Fruit fly (Drosophila melanogaster) whole organism, embryonic: ENCODE results near the gene Roc1b.
A peak's percentile ranks its signal among the peaks of the same experiment; 100 is the strongest.

Experiments used
- ATbp ChIP-seq: fragments of 200-800 bp; sonication (Bioruptor generic); optimal IDR thresholded peaks from 2 replicates; lab custom pipeline; 2017; ENCODE audit warnings: missing biosample characterization, mild to moderate bottlenecking, missing genetic modification characterization, missing genetic modification reagents
- Aef1 ChIP-seq: fragments of 200-800 bp; sonication (Bioruptor generic); IDR thresholded peaks from 3 replicates; pipeline ENCODE4 v1.3.6; 2022; ENCODE audit warnings: missing biosample characterization, missing genetic modification characterization
- B-H2 ChIP-seq: fragments of 200-800 bp; sonication (Bioruptor generic); optimal IDR thresholded peaks from 2 replicates; lab custom pipeline; 2018; ENCODE audit warnings: missing biosample characterization, mild to moderate bottlenecking, missing genetic modification characterization
- CG10431 ChIP-seq: fragments of 200-800 bp; sonication (Bioruptor generic); optimal IDR thresholded peaks from 3 replicates; lab custom pipeline; 2018; ENCODE audit warnings: missing biosample characterization, mild to moderate bottlenecking, missing genetic modification characterization
- CG13424 ChIP-seq: fragments of 200-800 bp; sonication (Bioruptor generic); optimal IDR thresholded peaks from 2 replicates; lab custom pipeline; 2019; ENCODE audit warnings: missing biosample characterization, mild to moderate bottlenecking, missing genetic modification characterization, moderate library complexity
- CG16863 ChIP-seq: fragments of 200-800 bp; sonication (Bioruptor generic); optimal IDR thresholded peaks from 3 replicates; lab custom pipeline; 2016; ENCODE audit warnings: missing biosample characterization, missing genetic modification characterization
- CG17328 ChIP-seq: fragments of 200-800 bp; sonication (Bioruptor generic); IDR thresholded peaks from 2 replicates; pipeline ENCODE4 v1.3.6; 2022; ENCODE audit warnings: missing biosample characterization, missing genetic modification characterization
- CG18476 ChIP-seq: fragments of 200-800 bp; sonication (Bioruptor generic); optimal IDR thresholded peaks from 2 replicates; lab custom pipeline; 2016; ENCODE audit warnings: missing biosample characterization, mild to moderate bottlenecking, missing genetic modification characterization
- CG2199 ChIP-seq: fragments of 200-800 bp; sonication (Bioruptor generic); IDR thresholded peaks from 3 replicates; pipeline ENCODE4 v1.3.6; 2022; ENCODE audit warnings: missing biosample characterization, missing genetic modification characterization
- CG2889 ChIP-seq: fragments of 200-800 bp; sonication (Bioruptor generic); IDR thresholded peaks from 3 replicates; pipeline ENCODE4 v1.3.6; 2022; ENCODE audit warnings: missing biosample characterization, missing genetic modification characterization
- CG30431 ChIP-seq: fragments of 200-800 bp; sonication (Bioruptor generic); optimal IDR thresholded peaks from 2 replicates; lab custom pipeline; 2017; ENCODE audit warnings: missing biosample characterization, missing genetic modification characterization
- CG31441 ChIP-seq: fragments of 200-800 bp; sonication (Bioruptor generic); IDR thresholded peaks from 2 replicates; pipeline ENCODE4 v1.3.6; 2022; ENCODE audit warnings: missing biosample characterization, missing genetic modification characterization
- CG32532 ChIP-seq: fragments of 200-800 bp; sonication (Bioruptor generic); IDR thresholded peaks from 2 replicates; pipeline ENCODE4 v1.3.6; 2022; ENCODE audit warnings: missing biosample characterization, missing genetic modification characterization
- CG3281 ChIP-seq: fragments of 200-800 bp; sonication (Bioruptor generic); optimal IDR thresholded peaks from 3 replicates; lab custom pipeline; 2017; ENCODE audit warnings: missing biosample characterization, mild to moderate bottlenecking, missing genetic modification characterization
- CG33213 ChIP-seq: fragments of 200-800 bp; sonication (Bioruptor generic); optimal IDR thresholded peaks from 3 replicates; lab custom pipeline; 2016; ENCODE audit warnings: missing biosample characterization, missing genetic modification characterization
- CG34224 ChIP-seq: fragments of 200-800 bp; sonication (Bioruptor generic); IDR thresholded peaks from 3 replicates; pipeline ENCODE4 v1.3.6; 2022; ENCODE audit warnings: missing biosample characterization, missing genetic modification characterization; ENCODE audit not compliant: partially characterized antibody
- CG34376 ChIP-seq: fragments of 200-800 bp; sonication (Bioruptor generic); optimal IDR thresholded peaks from 2 replicates; lab custom pipeline; 2018; ENCODE audit warnings: missing biosample characterization, mild to moderate bottlenecking, missing genetic modification characterization
- CG34422 ChIP-seq: fragments of 200-800 bp; sonication (Bioruptor generic); IDR thresholded peaks from 3 replicates; pipeline ENCODE4 v1.3.6; 2022; ENCODE audit warnings: missing biosample characterization, missing genetic modification characterization
- CG3726 ChIP-seq: fragments of 200-800 bp; sonication (Bioruptor generic); IDR thresholded peaks from 3 replicates; pipeline ENCODE4, ENCODE4 v1.3.6; 2022; ENCODE audit warnings: missing biosample characterization, missing genetic modification characterization
- CG42726 ChIP-seq: fragments of 200-800 bp; sonication (Bioruptor generic); IDR thresholded peaks from 2 replicates; pipeline ENCODE4 v1.3.6; 2022; ENCODE audit warnings: missing biosample characterization, missing genetic modification characterization; ENCODE audit not compliant: partially characterized antibody
- CG4730 ChIP-seq: fragments of 200-800 bp; sonication (Bioruptor generic); IDR thresholded peaks from 2 replicates; pipeline ENCODE4 v1.3.6; 2022; ENCODE audit warnings: missing biosample characterization, missing genetic modification characterization
- CG7357 ChIP-seq: fragments of 200-800 bp; sonication (Bioruptor generic); IDR thresholded peaks from 3 replicates; pipeline ENCODE4 v1.3.6; 2022; ENCODE audit warnings: missing biosample characterization, missing genetic modification characterization
- CG8478 ChIP-seq: fragments of >200 bp; optimal IDR thresholded peaks from 2 replicates; lab custom pipeline; 2018
- CG8944 ChIP-seq: fragments of 200-800 bp; sonication (Bioruptor generic); optimal IDR thresholded peaks from 3 replicates; lab custom pipeline; 2016; ENCODE audit warnings: missing biosample characterization, missing genetic modification characterization
- Fer1 ChIP-seq: fragments of 200-800 bp; sonication (Bioruptor generic); optimal IDR thresholded peaks from 2 replicates; lab custom pipeline; 2017; ENCODE audit warnings: missing biosample characterization, mild to moderate bottlenecking, missing genetic modification characterization
- HmgD ChIP-seq: fragments of 200-800 bp; sonication (Bioruptor generic); optimal IDR thresholded peaks from 3 replicates; lab custom pipeline; 2016; ENCODE audit warnings: missing biosample characterization, missing genetic modification characterization
- HmgZ ChIP-seq: fragments of 200-800 bp; sonication (Bioruptor generic); optimal IDR thresholded peaks from 2 replicates; lab custom pipeline; 2018; ENCODE audit warnings: missing biosample characterization, mild to moderate bottlenecking, missing genetic modification characterization
- Mrtf ChIP-seq: fragments of 200-800 bp; sonication (Bioruptor generic); IDR thresholded peaks from 3 replicates; pipeline ENCODE4 v1.3.6; 2022; ENCODE audit warnings: missing biosample characterization, missing genetic modification characterization
- Nf-YC ChIP-seq: fragments of 200-800 bp; optimal IDR thresholded peaks from 3 replicates; lab custom pipeline; 2019; ENCODE audit warnings: missing biosample characterization, mild to moderate bottlenecking, missing genetic modification characterization, moderate library complexity
- NfI ChIP-seq: fragments of 200-800 bp; sonication (Bioruptor generic); optimal IDR thresholded peaks from 3 replicates; lab custom pipeline; 2018; ENCODE audit warnings: missing biosample characterization, mild to moderate bottlenecking, missing genetic modification characterization, moderate library complexity
- Ravus ChIP-seq: fragments of 200-800 bp; sonication (Bioruptor generic); IDR thresholded peaks from 2 replicates; pipeline ENCODE4 v1.3.6; 2022; ENCODE audit warnings: missing biosample characterization, missing genetic modification characterization
- Six4 ChIP-seq: fragments of 200-800 bp; sonication (Bioruptor generic); optimal IDR thresholded peaks from 2 replicates; lab custom pipeline; 2016; ENCODE audit warnings: missing biosample characterization, missing genetic modification characterization
- Trl ChIP-seq, 3 experiments: fragments of >200 bp in 2 of 3; fragments of 200-800 bp in 1 of 3; sonication (Bioruptor generic) in 1 of 3; optimal IDR thresholded peaks; 2 replicates in 1 of 3; 3 replicates in 2 of 3; lab custom pipeline; 2016 to 2017; ENCODE audit warnings: missing biosample characterization in 1 of 3, missing genetic modification characterization in 1 of 3
- Vsx1 ChIP-seq: fragments of 200-800 bp; sonication (Bioruptor generic); optimal IDR thresholded peaks from 2 replicates; lab custom pipeline; 2017; ENCODE audit warnings: missing biosample characterization, mild to moderate bottlenecking, missing genetic modification characterization, missing genetic modification reagents
- chn ChIP-seq: fragments of 200-800 bp; sonication (Bioruptor generic); optimal IDR thresholded peaks from 2 replicates; lab custom pipeline; 2016; ENCODE audit warnings: missing biosample characterization, missing genetic modification characterization
- croc ChIP-seq: fragments of 200-800 bp; sonication (Bioruptor generic); conservative IDR thresholded peaks from 3 replicates; pipeline ENCODE4 v1.3.6; 2022; ENCODE audit warnings: missing biosample characterization, missing genetic modification characterization
- da ChIP-seq: fragments of 200-800 bp; sonication (Bioruptor generic); optimal IDR thresholded peaks from 2 replicates; lab custom pipeline; 2016; ENCODE audit warnings: missing biosample characterization, missing genetic modification characterization
- dan ChIP-seq: fragments of 200-800 bp; sonication (Bioruptor generic); IDR thresholded peaks from 2 replicates; pipeline ENCODE4 v1.3.6; 2022; ENCODE audit warnings: missing biosample characterization, missing genetic modification characterization
- dati ChIP-seq: fragments of 200-800 bp; sonication (Bioruptor generic); IDR thresholded peaks from 2 replicates; pipeline ENCODE4 v1.3.6; 2022; ENCODE audit warnings: missing biosample characterization, missing genetic modification characterization
- ems ChIP-seq: fragments of 200-800 bp; sonication (Bioruptor generic); optimal IDR thresholded peaks from 3 replicates; lab custom pipeline; 2016; ENCODE audit warnings: missing biosample characterization, missing genetic modification characterization
- en ChIP-seq: fragments of 200-800 bp; sonication (Bioruptor generic); optimal IDR thresholded peaks from 2 replicates; lab custom pipeline; 2016; ENCODE audit warnings: missing biosample characterization, missing genetic modification characterization
- fd64A ChIP-seq: fragments of 200-800 bp; sonication (Bioruptor generic); optimal IDR thresholded peaks from 3 replicates; lab custom pipeline; 2018; ENCODE audit warnings: missing biosample characterization, mild to moderate bottlenecking, missing genetic modification characterization
- gem ChIP-seq: fragments of 200-800 bp; sonication (Bioruptor generic); optimal IDR thresholded peaks from 2 replicates; lab custom pipeline; 2019; ENCODE audit warnings: missing biosample characterization, mild to moderate bottlenecking, missing genetic modification characterization, moderate library complexity
- gsb-n ChIP-seq: fragments of 200-800 bp; sonication (Bioruptor generic); optimal IDR thresholded peaks from 3 replicates; lab custom pipeline; 2018; ENCODE audit warnings: missing biosample characterization, mild to moderate bottlenecking, missing genetic modification characterization
- mld ChIP-seq: fragments of 200-800 bp; sonication (Bioruptor generic); IDR thresholded peaks from 3 replicates; pipeline ENCODE4 v1.3.6; 2022; ENCODE audit warnings: missing biosample characterization, missing genetic modification characterization; ENCODE audit not compliant: partially characterized antibody
- odd ChIP-seq: fragments of 200-800 bp; sonication (Bioruptor generic); optimal IDR thresholded peaks from 2 replicates; lab custom pipeline; 2017; ENCODE audit warnings: missing biosample characterization, mild to moderate bottlenecking, missing genetic modification characterization
- phol ChIP-seq: fragments of 200-800 bp; sonication (Bioruptor generic); optimal IDR thresholded peaks from 3 replicates; lab custom pipeline; 2018; ENCODE audit warnings: missing biosample characterization, mild to moderate bottlenecking, missing genetic modification characterization, moderate library complexity
- scrt ChIP-seq: fragments of 200-800 bp; sonication (Bioruptor generic); optimal IDR thresholded peaks from 2 replicates; lab custom pipeline; 2018; ENCODE audit warnings: missing biosample characterization, mild to moderate bottlenecking, missing genetic modification characterization, moderate library complexity
- seq ChIP-seq: fragments of 200-800 bp; sonication (Bioruptor generic); IDR thresholded peaks from 2 replicates; pipeline ENCODE4 v1.3.6; 2022; ENCODE audit warnings: missing biosample characterization, missing genetic modification characterization
- stc ChIP-seq: fragments of 200-800 bp; sonication (Bioruptor generic); IDR thresholded peaks from 2 replicates; pipeline ENCODE4 v1.3.6; 2022; ENCODE audit warnings: missing biosample characterization, missing genetic modification characterization
- tgo ChIP-seq: fragments of 200-800 bp; sonication (Bioruptor generic); IDR thresholded peaks from 3 replicates; pipeline ENCODE4 v1.3.6; 2022; ENCODE audit warnings: missing biosample characterization, missing genetic modification characterization
- unpg ChIP-seq: fragments of 200-800 bp; sonication (Bioruptor generic); optimal IDR thresholded peaks from 3 replicates; lab custom pipeline; 2018; ENCODE audit warnings: missing biosample characterization, mild to moderate bottlenecking, missing genetic modification characterization, moderate library complexity
- zfh1 ChIP-seq: fragments of 200-800 bp; sonication (Bioruptor generic); IDR thresholded peaks from 3 replicates; pipeline ENCODE4 v1.3.6; 2022; ENCODE audit warnings: missing biosample characterization, missing genetic modification characterization

The Roc1b gene

dm6 chr3L:311607-312006, 46.2 kb upstream of the Roc1b start (continued):
- TF ChIP-seq fd64A (GFP tag; lab: Kevin White, UChicago): no peak
- peak; percentile 87 for TF ChIP-seq CG18476 (GFP tag; lab: Kevin White, UChicago)
- no peak for TF ChIP-seq scrt (GFP tag; lab: Kevin White, UChicago)
- no peak for TF ChIP-seq chn (GFP tag; lab: Kevin White, UChicago)
- TF ChIP-seq gem: no peak
- no peak for TF ChIP-seq CG17328 (GFP tag; lab: Robert Waterston, UW)
- no peak for TF ChIP-seq odd (GFP tag; lab: Kevin White, UChicago)
- no peak for TF ChIP-seq CG31441 (GFP tag; lab: Robert Waterston, UW)
- TF ChIP-seq CG3726 (GFP tag; lab: Robert Waterston, UW): no peak
- TF ChIP-seq CG8478: no peak
- no peak for TF ChIP-seq phol (tag; lab: Kevin White, UChicago)
- TF ChIP-seq dati: no peak
- no peak for TF ChIP-seq gsb-n (tag; lab: Kevin White, UChicago)
- TF ChIP-seq CG32532 (GFP tag; lab: Robert Waterston, UW): no peak
- no peak for TF ChIP-seq Six4
- TF ChIP-seq stc (GFP tag; lab: Robert Waterston, UW): no peak
- TF ChIP-seq unpg (GFP tag; lab: Kevin White, UChicago): no peak
- no peak for TF ChIP-seq NfI (GFP tag; lab: Kevin White, UChicago)
- TF ChIP-seq da (GFP tag; lab: Kevin White, UChicago): no peak
- no peak for TF ChIP-seq Ravus (GFP tag; lab: Robert Waterston, UW)
- no peak for TF ChIP-seq CG8944 (GFP tag; lab: Kevin White, UChicago)
- no peak for TF ChIP-seq tgo (GFP tag; lab: Robert Waterston, UW)
- no peak for TF ChIP-seq CG3281
- no peak for TF ChIP-seq CG33213
- TF ChIP-seq Mrtf (GFP tag; lab: Robert Waterston, UW): no peak
- no peak for TF ChIP-seq dan (GFP tag; lab: Robert Waterston, UW)
- no peak for TF ChIP-seq CG30431 (GFP tag; lab: Kevin White, UChicago)
- no peak for TF ChIP-seq CG13424
- no peak for TF ChIP-seq HmgD (GFP tag; lab: Kevin White, UChicago)
- no peak for TF ChIP-seq CG10431
- no peak for TF ChIP-seq Nf-YC (tag; lab: Kevin White, UChicago)
- TF ChIP-seq mld (GFP tag; lab: Robert Waterston, UW): no peak
- no peak for TF ChIP-seq croc (GFP tag; lab: Robert Waterston, UW)
- TF ChIP-seq CG16863 (GFP tag; lab: Kevin White, UChicago): no peak
- no peak for TF ChIP-seq Aef1 (GFP tag; lab: Robert Waterston, UW)
- no peak for TF ChIP-seq Vsx1 (GFP tag; lab: Kevin White, UChicago)
- TF ChIP-seq B-H2 (GFP tag; lab: Kevin White, UChicago): no peak
- no peak for TF ChIP-seq CG7357 (GFP tag; lab: Robert Waterston, UW)
- TF ChIP-seq CG34422 (GFP tag; lab: Robert Waterston, UW): no peak
- no peak for TF ChIP-seq seq (GFP tag; lab: Robert Waterston, UW)
- TF ChIP-seq Fer1: peak; percentile 50
- no peak for TF ChIP-seq CG2199 (GFP tag; lab: Robert Waterston, UW)
- peak; percentile 18 for TF ChIP-seq HmgZ (tag; lab: Kevin White, UChicago)
- TF ChIP-seq Trl (optimal IDR thresholded peaks at IDR 0.05; lab: Kevin White, UChicago): peak in 1 of 2 experiments; percentile 8
- no peak for TF ChIP-seq Trl (GFP tag; optimal IDR thresholded peaks at IDR 0.05; lab: Kevin White, UChicago)
- 0 out of 2 replicates have a peak, but pooled peaks have one; percentile 5 for TF ChIP-seq CG42726 (GFP tag; lab: Robert Waterston, UW)
- TF ChIP-seq CG34376 (GFP tag; lab: Kevin White, UChicago): peak; percentile 75
- 0 out of 3 replicates have a peak, but pooled peaks have one; percentile 43 for TF ChIP-seq CG34224
- TF ChIP-seq ems: no peak
- no peak for TF ChIP-seq CG2889 (GFP tag; lab: Robert Waterston, UW)
- no peak for TF ChIP-seq ATbp (GFP tag; lab: Kevin White, UChicago)
- TF ChIP-seq zfh1: no peak
- TF ChIP-seq en (GFP tag; lab: Kevin White, UChicago): no peak
- no peak for TF ChIP-seq CG4730 (GFP tag; lab: Robert Waterston, UW)
